Fruit fly (Drosophila melanogaster): ENCODE results near the gene CG14711.
A peak's percentile ranks its signal among the peaks of the same experiment; 100 is the strongest.

Gene CG14711

dm6 chr3R:11656614-11657216 is 33.6 kb downstream of the CG14711 start (continued):
- TF ChIP-seq YL-1 (GFP tag; optimal IDR thresholded peaks at IDR 0.05) (peak; percentile 77), CG2129 (GFP tag; IDR thresholded peaks at IDR 0.05; ENCODE audit: partially characterized antibody) (no peak), CG18476 (GFP tag; optimal IDR thresholded peaks at IDR 0.05) (peak; percentile 94), mld (GFP tag; IDR thresholded peaks at IDR 0.05; ENCODE audit: partially characterized antibody) (no peak), Oli (tag; optimal IDR thresholded peaks at IDR 0.05) (peak; percentile 96), CTCF (GFP tag; optimal IDR thresholded peaks at IDR 0.05) (peak; percentile 53), Chrac-16 (GFP tag; optimal IDR thresholded peaks at IDR 0.05) (peak; percentile 96), eve (GFP tag; optimal IDR thresholded peaks at IDR 0.05) (peak in 1 of 2 experiments; percentile 97), Lim3 (GFP tag; IDR thresholded peaks at IDR 0.05) (peak; percentile 89), fd102C (GFP tag; optimal IDR thresholded peaks at IDR 0.05) (peak; percentile 56), Gug (GFP tag; IDR thresholded peaks at IDR 0.05) (peak; percentile 94), grau (tag; optimal IDR thresholded peaks at IDR 0.05) (peak; percentile 96), crc (GFP tag; optimal IDR thresholded peaks at IDR 0.05) (peak; percentile 89), tio (GFP tag; optimal IDR thresholded peaks at IDR 0.05) (peak; percentile 95), bab2 (GFP tag; optimal IDR thresholded peaks at IDR 0.05) (peak; percentile 96), Lhr (GFP tag; optimal IDR thresholded peaks at IDR 0.05) (peak; percentile 84), Dip2 (GFP tag; IDR thresholded peaks at IDR 0.05) (peak; percentile 62; the same call in 1 of the 2 replicates), NfI (GFP tag; optimal IDR thresholded peaks at IDR 0.05) (peak; percentile 97), trem (tag; optimal IDR thresholded peaks at IDR 0.05) (peak; percentile 92), CG1602 (GFP tag; optimal IDR thresholded peaks at IDR 0.05) (peak; percentile 94), CG1647 (GFP tag; optimal IDR thresholded peaks at IDR 0.05) (peak; percentile 96), nerfin-1 (tag; optimal IDR thresholded peaks at IDR 0.05) (peak; percentile 90), aop (GFP tag; IDR thresholded peaks at IDR 0.05) (peak; percentile 83), slbo (GFP tag; IDR thresholded peaks at IDR 0.05) (peak; percentile 98), CG31365 (tag; optimal IDR thresholded peaks at IDR 0.05) (peak; percentile 87), sens (GFP tag) (peak; percentile 99), Taf1 (GFP tag; IDR thresholded peaks at IDR 0.05) (peak; percentile 91), CG2875 (GFP tag; optimal IDR thresholded peaks at IDR 0.05) (peak; percentile 90), CG13424 (tag; optimal IDR thresholded peaks at IDR 0.05) (peak; percentile 97), CG32767 (GFP tag; IDR thresholded peaks at IDR 0.05) (peak; percentile 94), CG17359 (tag; optimal IDR thresholded peaks at IDR 0.05) (peak; percentile 97), CG12155 (GFP tag; optimal IDR thresholded peaks at IDR 0.05) (peak; percentile 94), mirr (GFP tag; optimal IDR thresholded peaks at IDR 0.05) (peak; percentile 65), pnt (GFP tag; optimal IDR thresholded peaks at IDR 0.05) (peak; percentile 95), Jarid2 (GFP tag; optimal IDR thresholded peaks at IDR 0.05) (peak; percentile 63), nmo (GFP tag; optimal IDR thresholded peaks at IDR 0.05) (peak; percentile 96), CG1603 (tag; optimal IDR thresholded peaks at IDR 0.05) (peak; percentile 95), cato (GFP tag; optimal IDR thresholded peaks at IDR 0.05; ENCODE audit: borderline replicate concordance) (peak; percentile 91), gsb-n (tag; optimal IDR thresholded peaks at IDR 0.05) (peak; percentile 95), CG14014 (GFP tag; IDR thresholded peaks at IDR 0.05) (peak; percentile 97), ranshi (GFP tag; IDR thresholded peaks at IDR 0.05) (peak; percentile 97), Ets65A (GFP tag) (peak; percentile 98), Dll (GFP tag; IDR thresholded peaks at IDR 0.05; ENCODE audit: partially characterized antibody) (no peak), CG5953 (GFP tag; IDR thresholded peaks at IDR 0.05) (peak; percentile 94), C15 (GFP tag; IDR thresholded peaks at IDR 0.05) (peak; percentile 88), Bteb2 (GFP tag; optimal IDR thresholded peaks at IDR 0.05) (peak; percentile 96), CG32532 (GFP tag; IDR thresholded peaks at IDR 0.05) (peak; percentile 98), Eip74EF (GFP tag; optimal IDR thresholded peaks at IDR 0.05) (peak in 1 of 2 experiments; percentile 90), pita (GFP tag; optimal IDR thresholded peaks at IDR 0.05) (no peak), HmgZ (tag; optimal IDR thresholded peaks at IDR 0.05) (peak; percentile 96)

Data from whole organism, embryonic.